Worm (Caenorhabditis elegans): Measurements from ENCODE around the gene aman-1.

The aman-1 gene

ce11 chrX:4749080-4749479 lies 16.2 kb downstream of the aman-1 start, which contains the start of gene lon-2:
lon-2 (minus strand) TSS chrX:4749083.
- TF ChIP-seq ztf-23 (GFP tag; IDR thresholded peaks at IDR 0.05) = no peak

- TF ChIP-seq ref-1 (GFP tag; conservative IDR thresholded peaks at IDR 0.05) = no peak
- no peak for TF ChIP-seq cog-1 (tag; optimal IDR thresholded peaks at IDR 0.05)
- no peak for TF ChIP-seq ztf-23 (GFP tag; IDR thresholded peaks at IDR 0.05)
- TF ChIP-seq med-1 (GFP tag; optimal IDR thresholded peaks at IDR 0.05; ENCODE audit: insufficient read depth) = no peak
- no peak for TF ChIP-seq ztf-29 (GFP tag; IDR thresholded peaks at IDR 0.05)
- TF ChIP-seq T22C8.4 (GFP tag; IDR thresholded peaks at IDR 0.05) = no peak
- TF ChIP-seq tab-1 (GFP tag; IDR thresholded peaks at IDR 0.05) = no peak
- no peak for TF ChIP-seq flt-1 (GFP tag; IDR thresholded peaks at IDR 0.05)
- no peak for TF ChIP-seq klf-2 (GFP tag; conservative IDR thresholded peaks at IDR 0.05)
Measured at ce11 chrX:4754725-4755124, 21.8 kb downstream of the aman-1 start, which contains the start of gene C39E6.2. C39E6.2 (minus strand) TSS chrX:4755118.

ce11 chrX:4759718-4760117 lies 26.8 kb downstream of the aman-1 start:
- TF ChIP-seq ztf-23 (GFP tag; IDR thresholded peaks at IDR 0.05) = no peak
- TF ChIP-seq klf-2 (GFP tag; conservative IDR thresholded peaks at IDR 0.05) = no peak

ce11 chrX:4761540-4761939 lies 28.6 kb downstream of the aman-1 start, which contains the start of gene mls-2:
mls-2 (minus strand) TSS chrX:4761640.
- no peak for TF ChIP-seq med-1 (GFP tag; optimal IDR thresholded peaks at IDR 0.05; ENCODE audit: insufficient read depth)

ce11 chrX:4769885-4770284 lies 37.0 kb downstream of the aman-1 start, which contains the start of gene npr-1:
npr-1 (minus strand) TSS chrX:4769985.
- no peak for TF ChIP-seq ztf-23 (GFP tag; IDR thresholded peaks at IDR 0.05)

ce11 chrX:4782197-4782596 lies 49.3 kb downstream of the aman-1 start, which contains the start of gene hum-10:
hum-10 (minus strand) TSS chrX:4782297.
- no peak for TF ChIP-seq flt-1 (GFP tag; IDR thresholded peaks at IDR 0.05)
- no peak for TF ChIP-seq T22C8.4 (GFP tag; IDR thresholded peaks at IDR 0.05)
- no peak for TF ChIP-seq klf-2 (GFP tag; conservative IDR thresholded peaks at IDR 0.05)
- TF ChIP-seq ztf-23 (GFP tag; IDR thresholded peaks at IDR 0.05) = no peak
- TF ChIP-seq cog-1 (tag; optimal IDR thresholded peaks at IDR 0.05) = no peak
- no peak for TF ChIP-seq med-1 (GFP tag; optimal IDR thresholded peaks at IDR 0.05; ENCODE audit: insufficient read depth)
- TF ChIP-seq tab-1 (GFP tag; IDR thresholded peaks at IDR 0.05) = no peak
- no peak for TF ChIP-seq ztf-29 (GFP tag; IDR thresholded peaks at IDR 0.05)
- TF ChIP-seq ref-1 (GFP tag; conservative IDR thresholded peaks at IDR 0.05) = no peak

ce11 chrX:4783117-4783775 lies 50.4 kb downstream of the aman-1 start, which contains the start of gene F43C9.2:
F43C9.2 (plus strand) TSS chrX:4783613.
- TF ChIP-seq tab-1 (GFP tag; IDR thresholded peaks at IDR 0.05) (no peak), klf-2 (GFP tag; conservative IDR thresholded peaks at IDR 0.05) (no peak), flt-1 (GFP tag; IDR thresholded peaks at IDR 0.05) (no peak), ztf-29 (GFP tag; IDR thresholded peaks at IDR 0.05) (no peak), ref-1 (GFP tag; conservative IDR thresholded peaks at IDR 0.05) (no peak), ztf-23 (GFP tag; IDR thresholded peaks at IDR 0.05) (no peak), med-1 (GFP tag; optimal IDR thresholded peaks at IDR 0.05; ENCODE audit: insufficient read depth) (no peak), T22C8.4 (GFP tag; IDR thresholded peaks at IDR 0.05) (no peak), cog-1 (tag; optimal IDR thresholded peaks at IDR 0.05) (no peak)

DNA sequence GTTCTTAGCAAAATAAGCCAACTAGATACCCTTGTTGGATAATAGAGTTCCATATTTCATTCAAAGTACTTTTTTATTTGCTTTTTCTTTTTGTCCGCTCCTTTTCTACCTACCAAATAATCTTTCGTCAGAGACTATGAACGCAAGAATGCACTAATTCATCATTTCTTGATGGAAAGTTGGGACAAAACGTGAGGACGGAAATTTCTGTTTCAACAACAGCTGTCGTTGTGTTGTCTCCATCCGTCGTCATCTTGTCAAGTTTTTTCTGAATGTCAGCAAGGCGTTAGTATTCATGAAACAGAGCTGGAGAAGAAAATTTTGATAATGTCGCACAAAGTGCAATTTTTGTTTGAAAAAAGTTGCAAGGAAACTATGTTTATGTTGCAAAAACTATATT lies 51.9 kb downstream of the aman-1 start:
- TF ChIP-seq T22C8.4 (GFP tag; IDR thresholded peaks at IDR 0.05) (no peak), med-1 (GFP tag; optimal IDR thresholded peaks at IDR 0.05; ENCODE audit: insufficient read depth) (no peak), ref-1 (GFP tag; conservative IDR thresholded peaks at IDR 0.05) (no peak), ztf-29 (GFP tag; IDR thresholded peaks at IDR 0.05) (no peak), cog-1 (tag; optimal IDR thresholded peaks at IDR 0.05) (no peak), ztf-23 (GFP tag; IDR thresholded peaks at IDR 0.05) (no peak), flt-1 (GFP tag; IDR thresholded peaks at IDR 0.05) (no peak), klf-2 (GFP tag; conservative IDR thresholded peaks at IDR 0.05) (no peak), tab-1 (GFP tag; IDR thresholded peaks at IDR 0.05) (no peak)

ce11 chrX:4787525-4787924 lies 54.6 kb downstream of the aman-1 start:
- TF ChIP-seq flt-1 (GFP tag; IDR thresholded peaks at IDR 0.05) = no peak
- no peak for TF ChIP-seq med-1 (GFP tag; optimal IDR thresholded peaks at IDR 0.05; ENCODE audit: insufficient read depth)
- no peak for TF ChIP-seq ztf-29 (GFP tag; IDR thresholded peaks at IDR 0.05)
- no peak for TF ChIP-seq T22C8.4 (GFP tag; IDR thresholded peaks at IDR 0.05)
- no peak for TF ChIP-seq tab-1 (GFP tag; IDR thresholded peaks at IDR 0.05)
- no peak for TF ChIP-seq klf-2 (GFP tag; conservative IDR thresholded peaks at IDR 0.05)
- no peak for TF ChIP-seq ref-1 (GFP tag; conservative IDR thresholded peaks at IDR 0.05)
- no peak for TF ChIP-seq ztf-23 (GFP tag; IDR thresholded peaks at IDR 0.05)
- no peak for TF ChIP-seq cog-1 (tag; optimal IDR thresholded peaks at IDR 0.05)
